Fruit fly (Drosophila melanogaster) ovary, adult (tissue): ENCODE measurements around the gene CycD.
A peak's percentile ranks its signal among the peaks of the same experiment; 100 is the strongest.

Source experiments
- CG17801 ChIP-seq: fragments of 200-800 bp; optimal IDR thresholded peaks from 2 replicates; lab custom pipeline; 2019; ENCODE audit warnings: missing biosample characterization, mild to moderate bottlenecking, missing genetic modification characterization, moderate library complexity; ENCODE audit not compliant: partially characterized antibody

Gene CycD

DNA sequence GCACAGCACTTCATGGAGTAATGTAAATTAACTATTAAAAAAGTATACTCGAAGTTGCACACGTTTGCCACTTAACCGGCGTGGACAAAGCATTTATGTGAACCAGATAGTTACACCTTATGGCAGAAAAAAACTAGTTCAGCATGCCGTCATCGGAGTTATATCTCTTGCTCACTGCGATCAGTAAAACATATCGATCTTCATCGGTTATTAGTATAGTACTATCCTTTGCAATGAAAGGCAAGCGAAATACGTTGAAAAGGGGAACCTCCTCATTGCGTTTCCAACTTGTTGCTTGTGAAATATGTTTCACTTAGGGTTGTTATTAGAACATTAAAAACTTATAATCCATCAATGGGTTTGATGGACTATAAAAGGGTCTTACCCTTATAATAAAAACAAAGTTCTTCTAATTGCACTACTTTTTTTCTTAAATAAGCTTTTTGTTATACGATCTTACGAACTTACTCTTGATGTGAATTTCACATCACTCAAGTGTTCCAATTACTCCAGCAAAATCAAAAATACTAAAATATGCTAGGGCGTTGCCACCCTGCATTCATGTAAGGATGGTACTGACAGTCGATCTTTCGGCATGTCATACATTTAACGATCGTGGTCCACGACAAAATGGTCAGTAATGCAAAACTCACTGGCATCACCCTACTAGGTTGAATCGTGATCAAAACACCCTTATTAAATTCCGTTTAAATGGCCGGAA, at the start of gene CycD:
TSS of gene CycD (minus strand) at position 113 of the 721 bp plus-strand sequence.
- TF ChIP-seq CG17801 = no peak

DNA sequence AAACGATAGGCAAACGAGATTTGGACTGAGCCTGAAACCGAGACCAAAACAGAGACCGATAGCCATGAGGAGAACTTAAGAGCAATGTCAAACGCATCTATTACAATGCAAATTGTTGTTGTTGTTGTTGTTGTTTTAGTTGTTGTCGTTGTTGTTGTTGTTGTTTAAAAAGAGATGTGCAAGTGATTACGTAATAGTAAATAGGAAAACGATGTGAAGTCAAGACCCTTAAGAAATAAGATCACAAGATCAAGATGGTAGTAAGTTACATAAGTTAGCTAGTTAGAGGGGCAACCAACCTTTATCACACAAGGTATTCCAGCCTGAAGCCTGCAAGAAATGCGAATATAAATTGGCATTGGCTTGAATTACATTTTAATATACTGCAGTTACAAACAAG, 40.6 kb upstream of the CycD start:
- no peak for TF ChIP-seq CG17801

DNA sequence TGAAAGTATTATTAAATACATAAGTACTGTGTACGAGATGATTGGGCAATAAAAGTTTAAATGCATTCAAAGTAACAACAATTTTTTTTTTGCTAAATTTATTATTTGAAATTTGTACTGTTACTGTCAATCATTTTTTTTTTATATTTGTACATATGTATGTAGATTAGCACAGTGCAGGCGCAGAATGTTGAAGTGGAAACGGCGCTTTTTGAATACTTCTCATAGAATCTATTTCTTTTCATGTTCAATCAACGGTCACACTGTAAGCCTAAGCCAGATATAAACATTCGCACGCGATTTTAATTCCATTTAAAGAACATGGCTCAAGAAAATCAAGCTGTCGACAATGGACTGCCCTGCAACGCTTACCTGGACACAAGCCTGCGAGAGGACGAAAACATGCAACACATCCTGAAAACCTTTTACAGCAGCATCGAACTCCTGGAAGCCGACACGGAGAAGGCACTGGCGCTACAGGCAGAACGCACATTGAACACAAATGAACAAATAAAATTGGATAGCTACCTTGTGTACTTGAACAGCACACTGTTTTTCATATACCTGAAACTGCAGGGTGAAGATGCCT, 35.4 kb upstream of the CycD start, which contains the start of gene Rrp47:
TSS of gene Rrp47 (plus strand) at position 163 of the 589 bp plus-strand sequence.
- no peak for TF ChIP-seq CG17801

DNA sequence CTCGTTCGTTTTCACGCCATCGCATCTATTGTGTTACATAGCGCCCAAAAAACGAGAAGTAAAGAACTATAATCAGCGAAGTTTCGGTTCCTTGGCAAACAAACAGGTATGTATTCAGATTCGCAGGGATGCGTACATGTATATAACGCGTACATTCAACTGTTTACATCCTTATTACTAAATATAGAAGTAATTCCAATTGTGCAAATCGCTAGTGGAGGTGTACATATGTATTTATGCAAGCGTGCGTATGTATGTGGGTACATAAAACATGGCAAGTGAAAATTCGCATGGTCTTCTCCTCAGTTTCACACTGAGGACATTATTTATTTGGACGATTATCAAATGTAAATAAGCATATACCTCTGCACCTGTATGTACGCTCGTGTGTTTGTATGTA, 32.1 kb upstream of the CycD start:
- no peak for TF ChIP-seq CG17801

DNA sequence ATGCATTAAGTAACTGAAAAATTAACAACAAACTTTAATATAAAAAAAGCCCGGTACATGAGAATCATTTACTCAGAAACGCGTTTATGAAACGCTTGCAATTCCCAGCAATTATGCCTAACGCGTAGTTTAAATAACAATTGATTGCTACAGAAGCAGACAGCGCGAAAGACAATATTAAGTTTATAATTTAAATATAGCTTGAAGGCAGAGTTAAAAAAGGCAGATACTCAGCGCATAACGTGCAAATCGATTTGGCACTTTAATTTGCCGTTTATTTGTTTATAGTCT, 31.4 kb upstream of the CycD start, which contains the start of gene CG8924:
TSS of gene CG8924 (plus strand) at position 122 of the 291 bp plus-strand sequence.
- no peak for TF ChIP-seq CG17801

DNA sequence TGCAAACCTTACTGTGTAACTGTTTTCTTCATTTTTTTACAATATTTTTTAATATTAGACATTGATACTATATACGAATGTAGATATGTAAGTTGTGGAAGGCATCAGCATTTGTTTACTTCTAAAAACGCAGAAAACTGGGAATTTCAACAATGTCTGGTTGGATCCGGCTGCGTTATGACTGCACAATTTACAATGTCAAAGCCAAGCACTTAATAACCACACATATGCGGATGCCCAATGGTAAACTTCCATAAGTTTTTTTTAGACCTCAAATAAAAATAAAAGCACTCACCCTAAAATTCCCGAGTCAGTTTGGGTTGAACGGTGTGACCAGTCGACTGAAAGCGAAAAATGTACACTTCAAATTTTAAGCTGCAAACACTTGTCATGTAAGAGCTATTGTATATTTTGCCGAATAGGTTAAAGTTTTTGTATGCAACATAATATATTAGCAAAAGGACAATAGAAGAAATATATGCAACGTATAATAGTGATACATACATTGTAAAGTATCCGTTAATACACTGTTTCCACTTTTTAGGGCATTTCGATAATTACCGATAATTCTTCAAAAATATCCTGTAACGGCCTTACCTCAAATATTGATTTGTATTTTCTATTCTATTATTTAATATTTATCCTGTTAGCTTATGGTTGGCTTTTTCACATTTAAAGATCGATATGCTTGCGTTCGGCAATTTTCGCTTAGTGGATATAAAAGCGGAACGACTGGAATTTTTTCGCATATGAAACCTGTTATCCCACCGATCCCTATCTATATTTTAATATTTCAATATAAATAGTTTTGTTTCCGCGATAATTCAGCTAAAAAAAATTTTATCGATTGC, 30.9 kb upstream of the CycD start, which contains the start of gene Stim:
TSS of gene Stim (minus strand) at position 347 of the 851 bp plus-strand sequence.
- TF ChIP-seq CG17801 = no peak

DNA sequence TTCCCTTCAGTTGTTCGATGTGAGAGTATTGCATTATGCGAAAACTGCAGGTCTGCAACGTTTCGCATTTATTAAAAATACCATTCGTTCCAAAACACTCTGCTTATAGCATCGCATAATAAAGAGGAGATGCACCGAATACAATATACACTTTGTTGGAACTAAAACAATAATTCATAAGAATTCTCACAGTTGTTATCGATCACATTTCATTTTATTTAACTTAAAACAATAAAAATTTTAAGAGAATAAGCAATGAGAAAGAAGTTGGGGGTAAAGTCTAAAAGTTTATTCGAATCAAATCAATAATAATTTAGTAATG, 24.7 kb upstream of the CycD start:
- no peak for TF ChIP-seq CG17801

DNA sequence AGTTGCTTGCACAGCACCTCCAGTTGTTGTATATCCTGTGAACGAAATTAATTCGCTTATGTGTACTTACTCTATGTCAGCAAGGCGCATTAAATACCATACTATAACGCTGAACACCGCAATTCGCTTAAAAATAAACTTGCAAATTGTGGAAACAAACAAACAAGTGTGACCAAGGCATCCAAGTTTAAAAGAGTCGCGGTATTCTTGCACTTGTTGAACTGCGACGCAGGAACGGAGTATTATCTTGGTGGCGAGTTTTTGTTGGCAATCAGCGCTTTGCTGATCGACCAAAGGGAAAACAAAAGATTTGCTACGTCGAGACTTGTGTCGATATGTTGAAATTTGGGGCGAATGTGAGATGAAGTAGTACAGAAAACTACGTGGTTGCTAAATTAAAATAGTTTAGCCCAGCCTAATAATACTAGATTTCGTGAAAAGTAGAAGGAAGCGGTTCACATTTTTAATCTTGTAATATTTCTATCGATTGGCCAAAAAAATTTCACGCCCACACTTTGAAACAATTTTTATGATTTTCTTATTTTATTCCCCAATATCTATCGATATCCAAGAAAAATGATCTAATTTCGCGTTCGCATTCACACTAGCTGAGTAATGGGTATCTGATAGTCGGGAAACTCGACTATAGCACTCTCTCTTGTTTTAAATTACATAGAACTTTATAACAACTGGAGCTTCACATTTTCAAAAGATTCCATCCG, 24.2 kb upstream of the CycD start, which contains the start of gene Ranbp16:
TSS of gene Ranbp16 (minus strand) at position 364 of the 722 bp plus-strand sequence.
- no peak for TF ChIP-seq CG17801

DNA sequence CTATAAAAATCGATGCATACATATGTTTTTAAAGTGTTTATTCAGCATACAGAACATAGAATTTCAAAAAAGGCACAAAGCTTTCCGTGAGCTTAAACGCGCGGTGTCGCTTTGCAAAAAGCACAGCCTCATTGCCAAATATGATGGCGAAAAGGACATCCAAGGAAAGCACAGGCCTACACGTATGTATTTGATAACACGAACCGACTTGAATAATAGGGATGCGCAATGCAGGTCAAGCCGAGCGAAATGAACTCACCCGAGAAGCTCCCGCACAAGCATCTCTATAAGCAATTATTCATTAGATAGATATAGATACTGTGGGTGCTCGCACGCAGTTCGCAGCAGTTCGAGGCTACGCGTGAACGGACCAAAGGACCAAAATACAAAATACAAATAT, 15.3 kb upstream of the CycD start, which contains the start of gene Lcch3:
TSS of gene Lcch3 (plus strand) at position 301 of the 400 bp plus-strand sequence.
- no peak for TF ChIP-seq CG17801

DNA sequence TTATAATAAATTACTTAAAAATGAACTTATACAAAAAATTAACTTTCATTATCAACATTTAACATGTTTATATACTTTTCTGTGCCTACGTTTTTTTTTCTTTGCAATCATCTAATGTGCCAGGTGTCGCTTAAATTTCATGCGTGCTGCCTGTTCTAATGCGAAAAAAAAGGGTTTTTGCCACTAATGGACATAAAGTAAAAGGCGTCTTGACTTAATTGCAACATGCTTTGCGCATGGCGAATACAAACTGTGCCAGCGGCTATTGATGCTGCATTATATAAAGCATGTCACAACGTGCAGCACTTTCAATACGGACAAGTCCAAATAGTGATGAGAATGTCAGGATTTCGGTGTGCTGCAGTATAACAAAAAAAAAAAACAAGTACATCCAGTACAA, 12.2 kb upstream of the CycD start, which contains the start of gene CG8916:
TSS of gene CG8916 (plus strand) at position 301 of the 400 bp plus-strand sequence.
- TF ChIP-seq CG17801 = no peak

DNA sequence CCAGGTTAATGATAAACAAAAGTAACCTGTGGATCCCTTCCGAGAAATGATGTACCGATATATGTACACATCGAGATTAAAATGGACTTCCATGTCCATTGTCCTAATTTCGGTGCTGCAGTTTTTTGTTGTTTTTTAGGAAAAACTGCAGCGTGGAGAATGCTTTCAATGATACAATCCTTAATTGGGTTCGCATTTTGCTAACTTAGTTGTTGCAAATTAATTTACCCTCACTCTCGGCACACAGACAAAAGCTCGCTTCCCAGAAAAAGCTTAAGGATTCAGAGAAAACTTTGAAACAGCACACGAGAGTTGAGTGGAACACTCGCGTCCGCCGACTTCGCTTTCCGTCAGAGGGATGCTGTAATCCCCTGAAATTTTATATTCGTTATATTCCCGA, 1.1 kb upstream of the CycD start, which contains the start of gene Lrp4:
TSS of gene Lrp4 (plus strand) at position 301 of the 400 bp plus-strand sequence.
- TF ChIP-seq CG17801 = no peak

DNA sequence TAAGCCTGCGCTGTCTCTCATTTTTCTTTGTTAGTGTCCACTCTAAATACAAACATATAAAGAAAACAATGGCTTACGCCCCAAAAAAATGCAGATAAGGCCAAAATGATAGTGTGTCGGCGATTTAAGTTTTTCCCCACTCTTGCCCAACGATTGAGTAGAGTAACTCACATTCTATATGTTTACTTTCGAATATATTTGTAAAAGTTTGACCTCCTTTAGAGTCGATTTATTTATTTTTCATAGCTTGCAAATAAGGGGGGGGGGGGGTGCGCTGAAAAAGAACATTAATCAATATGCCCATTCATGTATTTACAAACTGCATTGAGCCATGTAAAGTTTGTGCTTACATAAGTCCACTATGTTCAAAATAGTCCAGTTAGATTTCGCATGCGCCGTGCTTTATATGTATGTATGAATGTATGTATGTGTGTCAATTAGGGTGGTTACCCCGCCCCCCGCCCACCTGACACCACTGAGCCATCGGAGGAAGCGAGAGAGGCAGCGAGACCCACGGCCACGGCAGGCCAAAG, 15.7 kb downstream of the CycD start:
- TF ChIP-seq CG17801 = no peak

DNA sequence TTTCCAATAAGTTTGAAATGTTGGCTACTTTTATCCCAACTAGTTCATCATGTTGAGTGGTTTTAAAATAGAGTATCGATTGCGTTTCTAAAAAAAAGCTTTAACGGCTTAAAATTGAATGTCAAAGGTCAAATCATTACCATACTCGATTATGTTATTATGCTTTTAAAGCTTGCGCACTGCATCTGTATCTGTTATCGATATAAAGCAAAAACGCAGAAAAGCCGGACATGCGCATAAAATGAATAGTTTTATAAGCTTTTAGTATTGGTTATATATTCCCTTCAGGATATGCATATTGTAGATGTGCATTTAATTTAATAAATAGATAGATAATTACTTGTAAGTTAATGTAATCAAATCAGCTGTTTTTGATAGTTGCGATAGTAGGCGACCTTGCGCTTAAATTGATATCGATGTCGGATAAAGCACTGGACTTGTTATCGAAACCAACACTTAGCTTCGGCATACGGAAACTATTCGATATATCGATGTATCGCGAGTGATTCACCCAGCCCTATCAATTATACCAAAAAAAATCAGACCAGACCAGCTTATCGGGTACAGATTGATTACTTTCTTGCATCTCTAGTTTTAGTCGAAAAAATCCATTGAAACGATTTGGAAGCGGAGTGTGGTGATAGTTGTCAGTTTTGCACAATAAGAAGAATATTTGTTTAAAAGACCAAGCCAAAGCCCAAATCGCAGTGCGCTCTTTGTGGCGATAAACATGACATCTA, 17.7 kb downstream of the CycD start, which contains the start of gene shi:
TSS of gene shi (plus strand) at position 511 of the 740 bp plus-strand sequence.
- peak; percentile 32 for TF ChIP-seq CG17801

DNA sequence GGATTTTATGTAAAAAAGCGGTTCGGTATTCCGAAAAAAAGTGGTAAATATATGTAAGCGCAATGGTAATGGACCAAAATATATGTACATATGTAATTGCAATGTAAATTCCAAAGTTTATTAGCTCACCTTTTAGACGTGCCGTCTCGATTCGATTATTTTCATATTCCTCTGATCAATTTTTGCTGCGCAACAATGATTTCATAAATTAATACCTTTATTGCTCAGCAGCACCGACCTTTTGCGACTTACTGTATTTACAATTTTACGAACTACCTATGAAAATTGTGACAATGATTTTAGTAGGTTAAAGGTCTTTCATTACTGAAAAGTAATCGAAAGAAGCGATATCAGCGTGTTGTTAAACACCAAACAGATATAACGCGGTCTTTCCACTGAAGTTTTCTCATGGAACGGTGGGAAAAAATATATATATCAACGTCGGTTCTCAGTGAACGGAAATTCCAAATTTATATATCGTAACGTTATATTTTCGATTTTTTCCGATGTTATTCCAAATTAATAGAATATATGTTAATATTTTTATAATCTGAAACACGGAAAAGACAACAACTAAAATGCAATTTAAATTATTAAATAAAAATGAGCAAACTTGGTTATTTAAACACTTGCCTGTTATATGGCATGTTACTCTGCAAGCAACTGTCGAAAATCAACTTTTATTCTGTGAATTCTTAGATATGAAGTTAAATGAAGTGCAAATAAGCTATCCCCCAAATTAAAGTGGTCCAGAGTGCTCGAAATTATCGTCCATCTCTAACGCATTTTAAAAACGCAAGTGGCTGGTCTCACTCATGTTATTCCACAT, 19.5 kb downstream of the CycD start, which contains the start of the genes MSBP and CG15916:
TSS of gene MSBP (minus strand) at position 330 of the 829 bp plus-strand sequence.
TSS of gene CG15916 (plus strand) at position 810 of the 829 bp plus-strand sequence.
- peak; percentile 8 for TF ChIP-seq CG17801
